Worm (Caenorhabditis elegans): ENCODE data around the gene cwp-5.

cwp-5 gene

DNA sequence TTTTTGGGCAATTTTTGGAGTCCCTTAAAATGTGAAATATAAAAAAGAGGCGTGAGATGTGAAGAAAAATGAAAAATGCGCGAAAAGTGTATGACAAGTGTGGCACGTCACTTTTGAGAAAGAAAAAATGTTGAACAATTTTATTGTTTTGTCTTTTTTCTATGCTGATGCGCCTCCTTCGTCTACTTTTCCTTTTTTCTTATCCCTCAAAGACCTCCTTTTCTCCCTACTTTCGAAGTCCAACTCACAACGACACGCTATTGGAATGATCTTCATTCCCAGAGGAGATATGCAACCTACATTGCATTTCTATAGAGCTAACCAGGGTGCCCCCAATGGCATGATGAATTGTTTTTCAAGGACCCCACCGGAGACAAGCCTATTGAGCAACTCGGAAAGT, 16.2 kb upstream of the cwp-5 start:
- no peak for TF ChIP-seq mes-4 (tag; optimal IDR thresholded peaks at IDR 0.05)
- no peak for TF ChIP-seq snpc-4 (GFP tag; optimal IDR thresholded peaks at IDR 0.05)
- TF ChIP-seq snpc-4 (tag; optimal IDR thresholded peaks at IDR 0.05) = no peak
- TF ChIP-seq lin-54 (GFP tag; optimal IDR thresholded peaks at IDR 0.05) = no peak

DNA sequence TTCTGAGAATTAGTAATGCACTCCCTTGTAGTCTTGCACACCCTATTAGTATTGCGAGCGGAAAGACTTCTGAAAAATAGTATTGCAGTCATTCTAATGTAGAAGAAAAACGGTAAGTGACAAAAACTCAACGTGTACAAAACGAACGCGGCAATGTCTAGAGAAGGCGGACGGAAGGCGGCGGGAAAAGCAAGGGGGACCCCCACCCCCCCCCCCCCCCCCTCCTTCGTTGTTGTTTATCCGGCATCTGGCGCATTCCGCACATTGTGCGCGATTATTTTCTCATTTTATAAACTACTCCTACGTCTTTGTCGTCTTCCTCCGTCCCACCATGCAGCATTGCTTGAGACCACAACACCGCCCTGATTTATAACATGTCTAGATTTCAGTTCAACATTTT, 12.6 kb upstream of the cwp-5 start:
- TF ChIP-seq C06A6.2 (GFP tag; conservative IDR thresholded peaks at IDR 0.05) = no peak
- TF ChIP-seq zfh-2 (GFP tag; conservative IDR thresholded peaks at IDR 0.05) = peak; percentile 89
- peak; percentile 48; the same call in 1 of the 2 replicates for TF ChIP-seq egrh-3 (GFP tag; IDR thresholded peaks at IDR 0.05)

DNA sequence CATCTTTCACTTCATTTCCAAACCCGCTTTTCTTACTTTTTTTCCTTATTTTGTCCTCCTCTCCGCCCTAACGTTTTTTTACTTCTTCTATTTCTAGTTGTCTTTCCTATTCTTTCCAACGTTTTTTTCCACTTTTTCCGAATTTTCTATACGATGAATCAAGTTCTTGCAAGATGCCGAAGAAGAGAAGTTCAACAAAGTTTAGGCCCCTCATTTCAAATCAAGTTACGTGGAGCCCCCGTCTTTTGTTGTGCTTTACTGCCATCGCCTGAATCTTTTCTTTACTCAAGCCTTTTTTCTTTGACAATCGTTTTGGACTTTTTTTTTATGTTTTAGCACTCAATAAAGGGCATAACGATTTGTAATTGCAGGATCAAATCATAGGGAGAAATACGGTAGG, 11.6 kb upstream of the cwp-5 start, which contains the start of gene unc-9:
Gene unc-9 (plus strand): TSS at position 370 of the 400 bp plus-strand sequence.
- no peak for TF ChIP-seq ztf-3 (GFP tag; optimal IDR thresholded peaks at IDR 0.05)
- no peak for TF ChIP-seq let-526 (GFP tag; IDR thresholded peaks at IDR 0.05)
- TF ChIP-seq mxl-1 (tag; optimal IDR thresholded peaks at IDR 0.05) = no peak
- no peak for TF ChIP-seq K12H6.12 (tag; optimal IDR thresholded peaks at IDR 0.05)
- TF ChIP-seq F33H1.4 (GFP tag; IDR thresholded peaks at IDR 0.05) = no peak

DNA sequence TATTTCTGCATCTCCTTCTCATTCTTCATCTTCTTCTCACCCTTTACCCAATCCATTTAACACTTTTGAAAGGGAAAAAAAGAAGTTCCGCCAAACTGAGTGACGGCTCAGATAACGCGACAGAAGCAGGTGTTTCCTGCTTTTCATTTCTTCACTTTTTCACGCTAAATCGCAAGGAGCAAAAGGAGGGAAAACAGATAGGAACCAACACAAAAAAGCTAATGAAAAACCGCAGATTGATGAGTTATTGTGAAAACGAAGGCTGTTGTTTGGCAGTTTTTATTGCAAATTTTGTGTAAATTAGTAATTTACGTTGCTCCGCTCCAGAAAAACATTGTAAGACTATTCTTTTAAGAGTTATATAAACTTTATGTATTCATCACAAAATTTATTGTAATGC, 10.6 kb upstream of the cwp-5 start:
- no peak for TF ChIP-seq atf-7 (tag; optimal IDR thresholded peaks at IDR 0.05)
- TF ChIP-seq aptf-2 (GFP tag; conservative IDR thresholded peaks at IDR 0.05) = no peak
- TF ChIP-seq C17E4.6 (GFP tag; IDR thresholded peaks at IDR 0.05) = no peak
- no peak for TF ChIP-seq mxl-1 (tag; optimal IDR thresholded peaks at IDR 0.05)
- no peak for TF ChIP-seq ztf-18 (tag; optimal IDR thresholded peaks at IDR 0.05)
- TF ChIP-seq sdz-38 (tag; optimal IDR thresholded peaks at IDR 0.05) = no peak
- TF ChIP-seq ztf-22 (GFP tag; optimal IDR thresholded peaks at IDR 0.05) = no peak
- TF ChIP-seq gei-17 (GFP tag; optimal IDR thresholded peaks at IDR 0.05) = no peak
- no peak for TF ChIP-seq die-1 (tag; optimal IDR thresholded peaks at IDR 0.05)
- TF ChIP-seq chd-7 (tag; optimal IDR thresholded peaks at IDR 0.05) = no peak
- TF ChIP-seq lin-40 (tag; optimal IDR thresholded peaks at IDR 0.05) = no peak
- no peak for TF ChIP-seq F33H1.4 (GFP tag; IDR thresholded peaks at IDR 0.05)

DNA sequence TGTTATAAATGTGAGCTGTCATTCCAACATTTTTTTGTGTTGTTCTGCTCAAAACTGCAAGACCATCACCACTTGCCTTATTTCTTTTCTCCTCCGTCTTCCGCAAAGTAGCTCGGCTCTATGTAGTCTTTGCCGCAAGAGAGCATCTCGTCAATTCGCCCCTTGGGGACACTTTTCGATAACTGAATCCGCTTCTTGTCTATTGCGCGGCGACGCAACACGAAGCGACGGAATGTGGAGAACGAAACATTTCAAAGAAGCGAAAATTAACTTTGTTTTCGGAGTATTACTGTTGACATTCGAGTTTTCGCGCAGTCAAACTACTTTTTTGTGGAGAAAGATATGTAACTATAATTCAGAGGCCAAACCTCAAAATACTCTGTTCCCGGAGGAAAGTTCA, 8.4 kb upstream of the cwp-5 start:
- TF ChIP-seq snpc-3.4 (tag; optimal IDR thresholded peaks at IDR 0.05) (no peak), zim-3 (tag; optimal IDR thresholded peaks at IDR 0.05) (no peak), lin-35 (GFP tag; optimal IDR thresholded peaks at IDR 0.05) (no peak), sptf-2 (GFP tag; optimal IDR thresholded peaks at IDR 0.05) (no peak), attf-5 (GFP tag; optimal IDR thresholded peaks at IDR 0.05) (no peak)

DNA sequence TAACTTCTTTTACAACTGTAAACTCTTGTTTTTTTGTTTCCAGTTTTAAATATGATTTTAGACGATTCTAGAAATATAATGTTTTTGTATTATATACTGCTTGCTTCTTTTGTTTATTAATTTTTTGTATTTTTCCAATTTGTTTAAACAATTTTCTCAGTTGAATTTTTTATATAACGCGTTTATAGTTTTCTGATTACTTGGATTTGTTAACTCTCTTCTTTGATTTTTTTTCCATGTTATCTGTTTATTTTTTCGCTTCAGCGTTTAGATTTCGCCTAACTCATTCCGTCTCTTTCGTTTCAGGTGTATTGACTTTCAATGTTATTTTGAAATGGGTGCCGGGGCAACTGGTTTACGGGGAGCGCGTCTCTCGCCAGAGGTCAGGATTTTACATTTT, 1.2 kb upstream of the cwp-5 start, which contains the start of gene gpa-6:
Gene gpa-6 (plus strand): TSS at position 301 of the 400 bp plus-strand sequence.
- TF ChIP-seq athp-1 (tag; optimal IDR thresholded peaks at IDR 0.05) = no peak
- no peak for TF ChIP-seq nhr-179 (tag; optimal IDR thresholded peaks at IDR 0.05)
- TF ChIP-seq Y53F4B.3 (GFP tag; IDR thresholded peaks at IDR 0.05) = no peak
- TF ChIP-seq cebp-1 (GFP tag; IDR thresholded peaks at IDR 0.05) = no peak
- no peak for TF ChIP-seq cebp-1 (tag; optimal IDR thresholded peaks at IDR 0.05)
- no peak for TF ChIP-seq ccch-3 (GFP tag; optimal IDR thresholded peaks at IDR 0.05)
- TF ChIP-seq ztf-3 (GFP tag; optimal IDR thresholded peaks at IDR 0.05) = no peak
- TF ChIP-seq somi-1 (GFP tag; optimal IDR thresholded peaks at IDR 0.05) = no peak
- TF ChIP-seq chd-7 (tag; optimal IDR thresholded peaks at IDR 0.05) = no peak
- TF ChIP-seq B0035.1 (tag; optimal IDR thresholded peaks at IDR 0.05) = no peak
- no peak for TF ChIP-seq unc-130 (GFP tag; optimal IDR thresholded peaks at IDR 0.05)
- no peak for TF ChIP-seq lsy-27 (tag; optimal IDR thresholded peaks at IDR 0.05; ENCODE audit: borderline replicate concordance, insufficient read depth)
- no peak for TF ChIP-seq D2030.7 (GFP tag; IDR thresholded peaks at IDR 0.05)
- TF ChIP-seq tbp1 (GFP tag; optimal IDR thresholded peaks at IDR 0.05) = no peak

Measured in whole organism, young adult.